Fruit fly (Drosophila melanogaster): ENCODE data around the gene CG9386.

The CG9386 gene

dm6 chr3R:9513052-9513420 is 42.2 kb downstream of the CG9386 start, which contains the start of the genes Ras85D and Rlb1 (continued):
- peak; percentile 74 for TF ChIP-seq CG12769 (tag; optimal IDR thresholded peaks at IDR 0.05)
- peak in 1 of 2 experiments; percentile 88 for TF ChIP-seq Hr51 (GFP tag; optimal IDR thresholded peaks at IDR 0.05)
- TF ChIP-seq CG10654 (GFP tag; optimal IDR thresholded peaks at IDR 0.05), result peak; percentile 58
- no peak for TF ChIP-seq lov (optimal IDR thresholded peaks at IDR 0.05)
- no peak for TF ChIP-seq lov (GFP tag; IDR thresholded peaks at IDR 0.05)
- peak; percentile 35 for TF ChIP-seq trh (GFP tag; optimal IDR thresholded peaks at IDR 0.05)
- TF ChIP-seq CG8924 (tag; optimal IDR thresholded peaks at IDR 0.05), result peak; percentile 76
- TF ChIP-seq B-H2 (GFP tag; optimal IDR thresholded peaks at IDR 0.05), result peak; percentile 77
- TF ChIP-seq CG31441 (GFP tag; IDR thresholded peaks at IDR 0.05), result no peak
- TF ChIP-seq Kr (GFP tag; optimal IDR thresholded peaks at IDR 0.05), result no peak
- no peak for TF ChIP-seq Spps (tag; optimal IDR thresholded peaks at IDR 0.05)
- peak; percentile 96 for TF ChIP-seq CG4617 (GFP tag; optimal IDR thresholded peaks at IDR 0.05; ENCODE audit: borderline replicate concordance)
- TF ChIP-seq crc (GFP tag; optimal IDR thresholded peaks at IDR 0.05), result peak; percentile 64
- peak; percentile 28 for TF ChIP-seq CG6765 (GFP tag; optimal IDR thresholded peaks at IDR 0.05)
- peak; percentile 69 for TF ChIP-seq ERR (GFP tag; optimal IDR thresholded peaks at IDR 0.05)
- peak; percentile 62 for TF ChIP-seq pb (GFP tag; optimal IDR thresholded peaks at IDR 0.05)
- peak; percentile 50 for TF ChIP-seq CG17359 (tag; optimal IDR thresholded peaks at IDR 0.05)
- no peak for TF ChIP-seq CG9932 (GFP tag; IDR thresholded peaks at IDR 0.05)
- TF ChIP-seq Dek (tag; optimal IDR thresholded peaks at IDR 0.05), result peak; percentile 59
- TF ChIP-seq CG2712 (tag; optimal IDR thresholded peaks at IDR 0.05), result peak; percentile 71
- peak; percentile 73 for TF ChIP-seq CG34376 (GFP tag; optimal IDR thresholded peaks at IDR 0.05)
- no peak for TF ChIP-seq inv (GFP tag; IDR thresholded peaks at IDR 0.05; ENCODE audit: partially characterized antibody)
- peak; percentile 29 for TF ChIP-seq CG8388 (GFP tag; optimal IDR thresholded peaks at IDR 0.05)
- TF ChIP-seq Dip3 (GFP tag; optimal IDR thresholded peaks at IDR 0.05), result peak; percentile 73
- peak; percentile 35 for TF ChIP-seq CG6683 (GFP tag; optimal IDR thresholded peaks at IDR 0.05)
- TF ChIP-seq CG17829 (tag; optimal IDR thresholded peaks at IDR 0.05), result peak; percentile 73
- no peak for TF ChIP-seq Tbp (GFP tag; optimal IDR thresholded peaks at IDR 0.05)
- no peak for TF ChIP-seq Optix (GFP tag; IDR thresholded peaks at IDR 0.05)
- TF ChIP-seq aop (GFP tag; IDR thresholded peaks at IDR 0.05), result no peak
- peak; percentile 37 for TF ChIP-seq CG7556 (GFP tag; optimal IDR thresholded peaks at IDR 0.05)
- peak; percentile 21 for TF ChIP-seq fd96Cb (tag; optimal IDR thresholded peaks at IDR 0.05)
- peak; percentile 60 for TF ChIP-seq CG17912 (GFP tag; optimal IDR thresholded peaks at IDR 0.05)
- peak; percentile 69 for TF ChIP-seq Fer1 (GFP tag; optimal IDR thresholded peaks at IDR 0.05)
- TF ChIP-seq Lpt (GFP tag; optimal IDR thresholded peaks at IDR 0.05), result no peak
- no peak for TF ChIP-seq MESR4 (GFP tag; optimal IDR thresholded peaks at IDR 0.05)
- TF ChIP-seq CG13287 (GFP tag; IDR thresholded peaks at IDR 0.05; ENCODE audit: partially characterized antibody), result no peak
- no peak for TF ChIP-seq CG16815 (GFP tag; optimal IDR thresholded peaks at IDR 0.05)
- peak; percentile 72 to 74 for TF ChIP-seq chif (GFP tag; optimal IDR thresholded peaks at IDR 0.05)
- TF ChIP-seq stwl (tag; optimal IDR thresholded peaks at IDR 0.05), result peak; percentile 27
- no peak for TF ChIP-seq CG1529 (GFP tag; optimal IDR thresholded peaks at IDR 0.05)
- peak; percentile 84 for TF ChIP-seq Xbp1 (GFP tag; optimal IDR thresholded peaks at IDR 0.05)
- TF ChIP-seq E2f2 (GFP tag; IDR thresholded peaks at IDR 0.05), result no peak
- TF ChIP-seq unpg (GFP tag; optimal IDR thresholded peaks at IDR 0.05), result peak; percentile 66
- TF ChIP-seq CG5245 (GFP tag; optimal IDR thresholded peaks at IDR 0.05), result peak; percentile 42
- TF ChIP-seq Dad (GFP tag; optimal IDR thresholded peaks at IDR 0.05), result peak; percentile 67
- TF ChIP-seq btn (GFP tag; optimal IDR thresholded peaks at IDR 0.05), result peak; percentile 51
- peak; percentile 58 for TF ChIP-seq Bdp1 (GFP tag; optimal IDR thresholded peaks at IDR 0.05)
- TF ChIP-seq Side (GFP tag; optimal IDR thresholded peaks at IDR 0.05), result peak; percentile 78
- peak; percentile 76 for TF ChIP-seq CG3065 (GFP tag; optimal IDR thresholded peaks at IDR 0.05)
- peak; percentile 35 for TF ChIP-seq exex (tag; optimal IDR thresholded peaks at IDR 0.05)
- peak; percentile 75 for TF ChIP-seq CG15601 (tag; optimal IDR thresholded peaks at IDR 0.05)

Measured in whole organism, embryonic.